Fruit fly (Drosophila melanogaster) whole organism, embryonic: Measurements from ENCODE around the gene Fie.

Experiments used
- ATbp ChIP-seq: fragments of 200-800 bp; sonication (Bioruptor generic); optimal IDR thresholded peaks from 2 replicates; lab custom pipeline; 2017; ENCODE audit warnings: missing biosample characterization, mild to moderate bottlenecking, missing genetic modification characterization, missing genetic modification reagents
- CG12744 ChIP-seq: fragments of 200-800 bp; sonication (Bioruptor generic); optimal IDR thresholded peaks from 2 replicates; lab custom pipeline; 2016; ENCODE audit warnings: missing biosample characterization, missing genetic modification characterization
- CG31388 ChIP-seq: fragments of 200-800 bp; sonication (Bioruptor generic); optimal IDR thresholded peaks from 2 replicates; lab custom pipeline; 2016; ENCODE audit warnings: missing biosample characterization, missing genetic modification characterization
- CG8478 ChIP-seq: fragments of >200 bp; optimal IDR thresholded peaks from 2 replicates; lab custom pipeline; 2018
- CTCF ChIP-seq: fragments of 200-800 bp; sonication (Bioruptor generic); optimal IDR thresholded peaks from 2 replicates; lab custom pipeline; 2017; ENCODE audit warnings: missing biosample characterization, mild to moderate bottlenecking, missing genetic modification characterization, moderate library complexity
- Hr39 ChIP-seq: fragments of >200 bp; optimal IDR thresholded peaks from 2 replicates; lab custom pipeline; 2017
- Six4 ChIP-seq: fragments of 200-800 bp; sonication (Bioruptor generic); optimal IDR thresholded peaks from 2 replicates; lab custom pipeline; 2016; ENCODE audit warnings: missing biosample characterization, missing genetic modification characterization
- cato ChIP-seq: fragments of 200-800 bp; sonication (Bioruptor generic); optimal IDR thresholded peaks from 2 replicates; lab custom pipeline; 2016; ENCODE audit warnings: missing biosample characterization, missing genetic modification characterization, borderline replicate concordance
- dati ChIP-seq: fragments of 200-800 bp; sonication (Bioruptor generic); IDR thresholded peaks from 2 replicates; pipeline ENCODE4 v1.3.6; 2022; ENCODE audit warnings: missing biosample characterization, missing genetic modification characterization
- gt ChIP-seq: fragments of 200-800 bp; sonication (Bioruptor generic); IDR thresholded peaks from 2 replicates; pipeline ENCODE4 v1.3.6; 2022; ENCODE audit warnings: missing biosample characterization, missing genetic modification characterization
- klu ChIP-seq: fragments of 200-800 bp; sonication (Bioruptor generic); IDR thresholded peaks from 2 replicates; pipeline ENCODE4 v1.3.6; 2022; ENCODE audit warnings: missing biosample characterization, missing genetic modification characterization
- sug ChIP-seq: fragments of 200-800 bp; optimal IDR thresholded peaks from 2 replicates; lab custom pipeline; 2019; ENCODE audit warnings: missing biosample characterization, mild to moderate bottlenecking, missing genetic modification characterization, moderate library complexity
- trem ChIP-seq: fragments of 200-800 bp; optimal IDR thresholded peaks from 3 replicates; lab custom pipeline; 2019; ENCODE audit warnings: missing biosample characterization, mild to moderate bottlenecking, missing genetic modification characterization, moderate library complexity
- zen2 ChIP-seq: fragments of 200-800 bp; sonication (Bioruptor generic); IDR thresholded peaks from 3 replicates; pipeline ENCODE4 v1.3.6; 2022; ENCODE audit warnings: missing biosample characterization, missing genetic modification characterization; ENCODE audit not compliant: partially characterized antibody

dm6 chr3L:3876861-3877260, 15.5 kb upstream of the Fie start:
- TF ChIP-seq sug (tag; lab: Kevin White, UChicago) (no peak), cato (GFP tag; lab: Kevin White, UChicago) (no peak), dati (GFP tag; lab: Robert Waterston, UW) (no peak), Six4 (GFP tag; lab: Kevin White, UChicago) (no peak), Hr39 (lab: Kevin White, UChicago) (no peak), zen2 (GFP tag; lab: Robert Waterston, UW) (no peak), CG31388 (GFP tag; lab: Kevin White, UChicago) (no peak), gt (GFP tag; lab: Robert Waterston, UW) (no peak), CTCF (no peak), trem (tag; lab: Kevin White, UChicago) (no peak), klu (no peak), ATbp (GFP tag; lab: Kevin White, UChicago) (no peak), CG12744 (GFP tag; lab: Kevin White, UChicago) (no peak), CG8478 (peak; percentile 66)
